Fruit fly (Drosophila melanogaster): ENCODE data around the gene CG12347.
A peak's percentile ranks its signal among the peaks of the same experiment; 100 is the strongest.

CG12347 gene

DNA sequence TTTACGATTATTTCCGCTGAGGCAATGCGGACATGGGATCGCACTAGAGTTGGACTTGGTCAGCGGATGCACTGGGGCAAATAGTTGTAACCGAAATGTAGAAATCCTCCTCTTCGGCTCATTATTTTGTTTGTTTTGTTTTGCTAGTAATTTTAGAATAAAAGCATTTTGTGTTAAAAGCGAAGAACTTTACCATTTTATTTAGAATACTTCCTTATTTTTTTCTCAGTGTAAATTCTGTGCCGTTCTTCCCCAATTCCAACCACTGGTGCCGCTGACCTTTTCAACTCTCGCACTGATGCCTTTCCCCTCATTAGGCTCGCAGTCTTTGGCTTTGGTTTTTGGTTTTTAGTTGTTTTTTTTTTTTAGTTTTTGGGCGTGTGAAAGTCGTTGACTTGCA lies 40.0 kb downstream of the CG12347 start (continued):
- TF ChIP-seq CG11762 (GFP tag; optimal IDR thresholded peaks at IDR 0.05; ENCODE audit: insufficient read depth) (peak; percentile 58), CG31627 (GFP tag; optimal IDR thresholded peaks at IDR 0.05) (peak; percentile 25), CG8119 (GFP tag; IDR thresholded peaks at IDR 0.05) (peak; percentile 60), lz (GFP tag; optimal IDR thresholded peaks at IDR 0.05) (peak; percentile 41), acj6 (GFP tag; optimal IDR thresholded peaks at IDR 0.05) (peak; percentile 70), Sox14 (GFP tag; optimal IDR thresholded peaks at IDR 0.05) (peak; percentile 72), salr (GFP tag; optimal IDR thresholded peaks at IDR 0.05) (peak; percentile 70 to 71), CG32006 (GFP tag; optimal IDR thresholded peaks at IDR 0.05) (peak; percentile 64), CG11902 (GFP tag; optimal IDR thresholded peaks at IDR 0.05) (no peak), fd59A (GFP tag; optimal IDR thresholded peaks at IDR 0.05) (peak; percentile 79), topi (GFP tag; optimal IDR thresholded peaks at IDR 0.05) (peak; percentile 46), achi (GFP tag; optimal IDR thresholded peaks at IDR 0.05) (peak; percentile 74), CG10631 (GFP tag; optimal IDR thresholded peaks at IDR 0.05) (peak; percentile 84), spab (GFP tag; optimal IDR thresholded peaks at IDR 0.05) (peak; percentile 85), dsx (GFP tag; optimal IDR thresholded peaks at IDR 0.05; ENCODE audit: poor library complexity, severe bottlenecking) (peak; percentile 73), CG7368 (GFP tag; optimal IDR thresholded peaks at IDR 0.05) (peak; percentile 47), Lpt (GFP tag; optimal IDR thresholded peaks at IDR 0.05) (peak; percentile 25), Hr38 (GFP tag; optimal IDR thresholded peaks at IDR 0.05) (no peak), CG10669 (GFP tag; optimal IDR thresholded peaks at IDR 0.05) (peak; percentile 82), CG8632 (GFP tag; optimal IDR thresholded peaks at IDR 0.05) (peak; percentile 28), OdsH (GFP tag; optimal IDR thresholded peaks at IDR 0.05) (peak; percentile 74), pdm3 (GFP tag; optimal IDR thresholded peaks at IDR 0.05) (peak; percentile 67), vri (GFP tag; optimal IDR thresholded peaks at IDR 0.05) (no peak), CG11294 (GFP tag; IDR thresholded peaks at IDR 0.05) (0 out of 2 replicates have a peak, but pooled peaks have one; percentile 29), Eip93F (GFP tag; optimal IDR thresholded peaks at IDR 0.05) (no peak), CG4318 (GFP tag; optimal IDR thresholded peaks at IDR 0.05) (peak; percentile 42), Ets21C (GFP tag; optimal IDR thresholded peaks at IDR 0.05) (no peak), dac (GFP tag; optimal IDR thresholded peaks at IDR 0.05) (no peak), Hr39 (GFP tag; optimal IDR thresholded peaks at IDR 0.05) (peak; percentile 24)

DNA sequence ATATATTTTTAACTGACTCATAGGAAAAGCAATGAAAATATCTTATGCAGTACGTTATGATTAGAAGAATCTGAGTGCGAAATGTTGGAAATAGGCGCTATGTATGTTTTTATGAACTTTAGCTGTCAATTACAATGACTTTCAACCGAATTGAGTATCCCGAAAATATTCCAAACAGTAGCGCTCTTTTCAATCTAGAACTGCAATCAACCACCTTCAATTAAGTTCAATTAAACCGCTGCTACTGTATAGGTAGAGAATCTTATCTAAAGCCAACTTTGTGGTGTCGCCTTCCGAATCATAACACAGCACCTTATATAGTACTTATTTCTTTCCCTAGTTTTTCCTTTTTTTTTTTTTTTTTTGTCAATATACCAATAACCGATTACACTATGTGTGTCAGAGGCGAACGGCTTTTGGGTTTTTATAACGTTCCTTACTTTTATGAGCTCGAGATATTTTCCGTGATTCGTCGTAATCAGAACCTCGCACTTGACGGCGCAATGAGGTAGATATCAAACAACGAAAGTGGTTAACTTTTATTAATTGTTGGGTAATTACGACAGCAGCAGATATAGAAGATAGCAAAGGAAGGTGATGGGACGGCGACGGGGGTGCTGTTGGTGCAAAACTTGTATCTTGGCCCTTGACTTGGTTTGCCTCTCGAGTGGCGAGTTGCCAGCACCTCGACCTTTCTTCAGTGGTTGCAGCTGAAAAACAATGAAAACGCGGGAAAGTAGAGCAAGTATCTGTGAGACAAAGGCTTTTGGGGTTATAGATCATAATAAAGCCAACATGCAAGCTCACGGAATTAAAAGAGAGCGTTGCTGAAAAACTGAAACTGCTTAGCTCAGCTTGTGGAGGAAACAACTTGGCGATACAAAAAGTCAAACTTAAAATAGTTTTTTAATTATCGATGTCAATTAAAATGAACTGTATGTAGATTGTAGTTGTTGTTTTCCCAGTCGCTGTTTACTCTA lies 42.3 kb downstream of the CG12347 start:
- TF ChIP-seq CG32006 (GFP tag; optimal IDR thresholded peaks at IDR 0.05) = no peak
- TF ChIP-seq Smox (GFP tag; optimal IDR thresholded peaks at IDR 0.05) = no peak
- no peak for TF ChIP-seq vri (GFP tag; optimal IDR thresholded peaks at IDR 0.05)
- no peak for TF ChIP-seq spab (GFP tag; optimal IDR thresholded peaks at IDR 0.05)
- no peak for TF ChIP-seq CG10631 (GFP tag; optimal IDR thresholded peaks at IDR 0.05)

DNA sequence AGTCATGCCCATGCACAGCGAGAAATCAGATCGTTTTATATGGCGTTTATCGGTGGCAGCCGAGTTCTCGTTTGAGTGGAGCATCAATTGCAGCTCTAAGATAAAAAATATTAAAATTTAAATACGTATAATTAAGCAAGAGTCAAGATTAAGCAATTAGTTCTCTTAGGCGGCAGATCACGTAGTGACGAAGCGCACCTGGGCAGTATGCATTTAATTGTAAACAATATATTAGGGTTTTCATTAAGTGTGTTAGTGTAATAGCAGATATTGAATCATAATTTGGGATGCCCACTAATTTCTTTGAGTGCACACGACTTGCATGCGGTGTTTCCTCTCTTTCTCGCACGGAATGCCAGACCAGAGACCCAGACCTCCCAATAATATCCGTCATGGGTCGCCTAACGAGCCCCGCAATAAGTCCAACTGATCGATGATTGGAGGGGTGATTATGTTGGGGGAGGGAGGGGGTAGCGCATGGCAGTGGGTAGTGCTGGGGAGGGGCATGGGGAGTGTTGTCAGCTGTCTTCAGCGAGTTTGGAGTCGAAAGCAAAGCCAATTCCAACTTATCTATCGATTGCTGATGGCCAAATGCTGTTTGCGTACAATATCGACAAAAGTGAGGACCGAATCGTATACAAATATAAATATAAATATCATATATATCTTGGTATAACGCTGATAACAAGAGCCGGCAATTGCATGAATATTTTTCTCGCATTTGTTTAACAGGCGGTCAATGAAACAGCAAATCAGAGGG lies 43.3 kb downstream of the CG12347 start:
- TF ChIP-seq Sox102F (GFP tag; optimal IDR thresholded peaks at IDR 0.05) (peak; percentile 17), lz (GFP tag; optimal IDR thresholded peaks at IDR 0.05) (peak; percentile 54), achi (GFP tag; optimal IDR thresholded peaks at IDR 0.05) (peak; percentile 65), Ets21C (GFP tag; optimal IDR thresholded peaks at IDR 0.05) (peak; percentile 23), esn (GFP tag; optimal IDR thresholded peaks at IDR 0.05) (peak; percentile 59), CG11294 (GFP tag; IDR thresholded peaks at IDR 0.05) (peak; percentile 55), CG6792 (GFP tag; optimal IDR thresholded peaks at IDR 0.05) (peak; percentile 46), Met (GFP tag; optimal IDR thresholded peaks at IDR 0.05) (peak; percentile 37), ss (GFP tag; optimal IDR thresholded peaks at IDR 0.05) (peak; percentile 17 to 58), Sox15 (GFP tag; optimal IDR thresholded peaks at IDR 0.05) (peak; percentile 56), fd59A (GFP tag; optimal IDR thresholded peaks at IDR 0.05) (peak; percentile 48), Eip78C (GFP tag) (peak; percentile 88), CG4318 (GFP tag; optimal IDR thresholded peaks at IDR 0.05) (peak; percentile 64), CG8319 (GFP tag; optimal IDR thresholded peaks at IDR 0.05) (peak; percentile 31), CG1621 (tag; optimal IDR thresholded peaks at IDR 0.05) (peak; percentile 13), Hr38 (GFP tag; optimal IDR thresholded peaks at IDR 0.05) (no peak), CG6808 (GFP tag; optimal IDR thresholded peaks at IDR 0.05) (peak; percentile 44), CG10669 (GFP tag; optimal IDR thresholded peaks at IDR 0.05) (peak; percentile 50), CG11902 (GFP tag; optimal IDR thresholded peaks at IDR 0.05) (peak; percentile 43), fd85E (GFP tag; optimal IDR thresholded peaks at IDR 0.05) (no peak), CG10631 (GFP tag; optimal IDR thresholded peaks at IDR 0.05) (peak; percentile 61), CG6276 (GFP tag; optimal IDR thresholded peaks at IDR 0.05) (peak; percentile 56), CG7368 (GFP tag; optimal IDR thresholded peaks at IDR 0.05) (peak; percentile 8), Gug (GFP tag; IDR thresholded peaks at IDR 0.05) (peak; percentile 58)
